Worm (Caenorhabditis elegans) whole organism, L1 larva: ENCODE results near the gene F18E9.8.

ENCODE experiments used
- C04F5.9 ChIP-seq: sonication (generic microtip); optimal IDR thresholded peaks from 2 replicates; lab custom pipeline; 2016; ENCODE audit warnings: missing genetic modification characterization, missing compliant biosample characterization
- C16A3.4 ChIP-seq: fragments of 150-350 bp; optimal IDR thresholded peaks from 2 replicates; lab custom pipeline; 2014; ENCODE audit warnings: missing biosample characterization, missing genetic modification characterization
- C34B4.2 ChIP-seq: sonication (generic microtip); optimal IDR thresholded peaks from 2 replicates; lab custom pipeline; 2017; ENCODE audit warnings: mild to moderate bottlenecking, missing genetic modification characterization, missing compliant biosample characterization
- aly-2 ChIP-seq: fragments of 150-350 bp; optimal IDR thresholded peaks from 2 replicates; lab custom pipeline; 2014; ENCODE audit warnings: missing biosample characterization, missing genetic modification characterization
- blmp-1 ChIP-seq: fragments of 150-350 bp; optimal IDR thresholded peaks from 2 replicates; lab custom pipeline; 2014; ENCODE audit warnings: missing biosample characterization, missing genetic modification characterization
- ceh-63 ChIP-seq: fragments of 200-800 bp; sonication (Bioruptor generic); optimal IDR thresholded peaks from 2 replicates; lab custom pipeline; 2018; ENCODE audit warnings: mild to moderate bottlenecking, missing genetic modification characterization, missing compliant biosample characterization
- ceh-82 ChIP-seq, 3 experiments: fragments of 150-350 bp in 1 of 3; sonication (generic microtip) in 2 of 3; optimal IDR thresholded peaks; 2 replicates each; lab custom pipeline; 2014 to 2017; ENCODE audit warnings: missing biosample characterization in 3 of 3, missing genetic modification characterization in 3 of 3
- ceh-90 ChIP-seq: sonication (generic microtip); optimal IDR thresholded peaks from 2 replicates; lab custom pipeline; 2016; ENCODE audit warnings: missing genetic modification characterization, missing compliant biosample characterization
- dsc-1 ChIP-seq: sonication (generic microtip); optimal IDR thresholded peaks from 2 replicates; lab custom pipeline; 2016; ENCODE audit warnings: mild to moderate bottlenecking, missing genetic modification characterization, missing compliant biosample characterization
- efl-1 ChIP-seq, 4 experiments: fragments of 150-350 bp; optimal IDR thresholded peaks in 3 of 4; peaks in 1 of 4; 1 replicate in 1 of 4; 2 replicates in 3 of 4; lab custom pipeline; 2014; ENCODE audit warnings: missing biosample characterization in 2 of 4, missing genetic modification characterization in 2 of 4, missing genetic modification reagents in 2 of 4
- elt-2 ChIP-seq: sonication (generic microtip); optimal IDR thresholded peaks from 2 replicates; lab custom pipeline; 2016; ENCODE audit warnings: missing genetic modification characterization, mild to moderate bottlenecking, inconsistent platforms, missing compliant biosample characterization, missing genetic modification reagents
- elt-3 ChIP-seq, 6 experiments: fragments of 150-350 bp in 1 of 6; sonication (generic microtip); optimal IDR thresholded peaks; 2 replicates each; lab custom pipeline; 2017 to 2018; ENCODE audit warnings: missing biosample characterization in 6 of 6, missing genetic modification characterization in 6 of 6, inconsistent platforms in 1 of 6
- ets-5 ChIP-seq: fragments of 200-800 bp; sonication (Bioruptor generic); IDR thresholded peaks from 2 replicates; pipeline ENCODE4 v1.3.6; 2022; ENCODE audit warnings: missing genetic modification characterization, missing compliant biosample characterization
- fos-1 ChIP-seq: fragments of 150-350 bp; optimal IDR thresholded peaks from 2 replicates; lab custom pipeline; 2014; ENCODE audit warnings: missing biosample characterization, missing genetic modification characterization
- hlh-17 ChIP-seq: fragments of 200-800 bp; sonication (Bioruptor generic); optimal IDR thresholded peaks from 2 replicates; lab custom pipeline; 2018; ENCODE audit warnings: missing genetic modification characterization, mild to moderate bottlenecking, missing compliant biosample characterization, moderate library complexity, borderline replicate concordance
- isw-1 ChIP-seq: fragments of 200-800 bp; sonication (Bioruptor generic); IDR thresholded peaks from 2 replicates; pipeline ENCODE4 v1.3.6; 2022; ENCODE audit warnings: missing genetic modification characterization, missing compliant biosample characterization
- jun-1 ChIP-seq: fragments of 150-350 bp; optimal IDR thresholded peaks from 2 replicates; lab custom pipeline; 2014; ENCODE audit warnings: missing biosample characterization, missing genetic modification reagents, missing genetic modification characterization
- lin-14 ChIP-seq: fragments of 200-800 bp; sonication (Bioruptor generic); optimal IDR thresholded peaks from 2 replicates; lab custom pipeline; 2018; ENCODE audit warnings: mild to moderate bottlenecking, missing genetic modification characterization, moderate library complexity, missing compliant biosample characterization
- lin-39 ChIP-seq: fragments of 150-350 bp; optimal IDR thresholded peaks from 2 replicates; lab custom pipeline; 2014; ENCODE audit warnings: missing biosample characterization, missing genetic modification reagents, missing genetic modification characterization
- mab-9 ChIP-seq: fragments of 200-800 bp; sonication (Bioruptor generic); IDR thresholded peaks from 2 replicates; pipeline ENCODE4 v1.3.6; 2022; ENCODE audit warnings: missing genetic modification reagents, missing genetic modification characterization, missing compliant biosample characterization
- mep-1 ChIP-seq: fragments of 150-350 bp; optimal IDR thresholded peaks from 2 replicates; lab custom pipeline; 2014; ENCODE audit warnings: missing biosample characterization, missing genetic modification characterization
- nhr-11 ChIP-seq: fragments of 150-350 bp; optimal IDR thresholded peaks from 2 replicates; lab custom pipeline; 2014; ENCODE audit warnings: missing biosample characterization, missing genetic modification characterization
- nhr-71 ChIP-seq: sonication (generic microtip); optimal IDR thresholded peaks from 2 replicates; lab custom pipeline; 2016; ENCODE audit warnings: mild to moderate bottlenecking, missing genetic modification characterization, moderate library complexity, missing compliant biosample characterization
- nhr-85 ChIP-seq: sonication (generic microtip); peaks from one replicate; lab custom pipeline; 2016; ENCODE audit warnings: missing genetic modification characterization, inconsistent platforms, missing compliant biosample characterization
- nhr-90 ChIP-seq: sonication (generic microtip); optimal IDR thresholded peaks from 2 replicates; lab custom pipeline; 2016; ENCODE audit warnings: mild to moderate bottlenecking, missing genetic modification characterization, missing compliant biosample characterization; ENCODE audit not compliant: poor library complexity
- sptf-1 ChIP-seq: fragments of 150-350 bp; optimal IDR thresholded peaks from 2 replicates; lab custom pipeline; 2014; ENCODE audit warnings: missing biosample characterization, missing genetic modification characterization
- tbx-2 ChIP-seq: sonication (generic microtip); optimal IDR thresholded peaks from 2 replicates; lab custom pipeline; 2016; ENCODE audit warnings: missing genetic modification characterization, missing compliant biosample characterization
- unc-30 ChIP-seq: sonication (generic microtip); optimal IDR thresholded peaks from 2 replicates; lab custom pipeline; 2017; ENCODE audit warnings: missing biosample characterization, missing genetic modification characterization
- unc-62 ChIP-seq: fragments of 150-350 bp; optimal IDR thresholded peaks from 2 replicates; lab custom pipeline; 2014; ENCODE audit warnings: missing biosample characterization, missing genetic modification reagents, missing genetic modification characterization
- xbp-1 ChIP-seq: sonication (generic microtip); optimal IDR thresholded peaks from 2 replicates; lab custom pipeline; 2016; ENCODE audit warnings: missing genetic modification characterization, missing compliant biosample characterization
- ztf-11 ChIP-seq, 2 experiments: sonication (generic microtip); optimal IDR thresholded peaks; 2 replicates each; lab custom pipeline; 2016 to 2017; ENCODE audit warnings: missing genetic modification characterization in 2 of 2, missing biosample characterization in 1 of 2, missing compliant biosample characterization in 1 of 2
- ztf-4 ChIP-seq: fragments of 150-350 bp; optimal IDR thresholded peaks from 2 replicates; lab custom pipeline; 2014; ENCODE audit warnings: missing biosample characterization, missing genetic modification characterization

F18E9.8 gene

DNA sequence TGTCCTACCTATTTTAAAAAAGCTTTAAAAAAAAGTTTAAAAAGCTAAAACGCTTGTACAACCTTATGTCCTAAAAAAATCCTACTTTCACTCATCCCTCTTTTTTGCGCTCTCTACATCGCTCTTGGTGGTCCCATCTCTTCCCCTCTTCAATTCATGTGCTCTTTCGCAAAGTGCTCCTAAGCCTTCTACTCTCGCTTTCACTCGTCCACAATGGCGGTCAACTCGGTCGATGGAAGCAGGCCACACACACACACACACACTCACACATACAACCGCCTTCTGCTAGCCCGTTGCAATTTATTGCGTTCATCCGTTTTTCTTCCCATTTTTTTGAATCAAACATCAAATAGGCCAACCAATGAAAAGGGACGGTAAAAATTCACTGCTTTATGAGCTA, 12.2 kb downstream of the F18E9.8 start (continued):
- TF ChIP-seq isw-1 (no peak), C16A3.4 (tag; lab: Kevin White, UChicago) (no peak), xbp-1 (tag; lab: Kevin White, UChicago) (no peak), dsc-1 (tag; lab: Kevin White, UChicago) (peak; percentile 5), lin-39 (tag; lab: Kevin White, UChicago) (no peak), efl-1 (optimal IDR thresholded peaks at IDR 0.05; lab: Kevin White, UChicago) (no peak), efl-1 (GFP tag; optimal IDR thresholded peaks at IDR 0.05 in 1 of 2; lab: Kevin White, UChicago) (peak in 1 of 2 experiments; percentile 88), ceh-82 (tag; optimal IDR thresholded peaks at IDR 0.05; lab: Kevin White, UChicago) (no peak), fos-1 (tag; lab: Kevin White, UChicago) (no peak), nhr-71 (tag; lab: Kevin White, UChicago) (peak; percentile 19), elt-3 (tag; optimal IDR thresholded peaks at IDR 0.05; lab: Kevin White, UChicago) (no peak), tbx-2 (tag; lab: Kevin White, UChicago) (no peak), unc-30 (no peak), aly-2 (tag; lab: Kevin White, UChicago) (no peak), ceh-63 (GFP tag; lab: Kevin White, UChicago) (no peak)

DNA sequence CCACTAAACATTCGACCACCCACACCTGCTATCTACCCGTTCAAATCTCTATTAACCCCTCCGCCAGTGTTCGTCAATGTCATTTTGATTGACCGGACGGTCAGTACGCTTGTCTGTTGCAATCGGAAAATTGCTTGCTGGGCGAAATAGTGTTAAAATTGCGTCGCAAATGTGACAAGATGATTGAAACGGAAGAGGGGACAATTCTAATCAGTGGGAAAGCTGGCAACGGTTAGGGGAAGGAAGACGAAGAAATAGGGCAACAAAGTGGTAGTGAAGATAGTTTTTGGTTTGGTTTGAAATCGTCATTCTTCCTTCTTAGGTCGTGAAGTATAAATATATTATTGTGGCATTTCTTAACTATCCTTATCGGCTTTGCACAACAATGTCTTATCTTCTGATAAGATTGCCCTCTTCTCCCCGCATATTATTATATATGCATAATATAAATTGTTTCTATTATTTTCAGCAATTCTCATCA, 12.9 kb downstream of the F18E9.8 start:
- TF ChIP-seq efl-1 (optimal IDR thresholded peaks at IDR 0.05; lab: Kevin White, UChicago) (no peak), efl-1 (GFP tag; optimal IDR thresholded peaks at IDR 0.05 in 1 of 2; lab: Kevin White, UChicago) (peak in 1 of 2 experiments; percentile 4), C34B4.2 (tag; lab: Kevin White, UChicago) (no peak), blmp-1 (tag; lab: Kevin White, UChicago) (peak; percentile 30), C16A3.4 (tag; lab: Kevin White, UChicago) (no peak), elt-2 (tag; lab: Kevin White, UChicago) (peak; percentile 86), nhr-90 (tag; lab: Kevin White, UChicago) (no peak)

- no peak for TF ChIP-seq ceh-90 (tag; lab: Kevin White, UChicago)
- no peak for TF ChIP-seq efl-1 (optimal IDR thresholded peaks at IDR 0.05; lab: Kevin White, UChicago)
- peak in 1 of 2 experiments; percentile 55 for TF ChIP-seq efl-1 (GFP tag; optimal IDR thresholded peaks at IDR 0.05 in 1 of 2; lab: Kevin White, UChicago)
Measured at ce11 chrX:8567823-8568314, 13.5 kb downstream of the F18E9.8 start.

DNA sequence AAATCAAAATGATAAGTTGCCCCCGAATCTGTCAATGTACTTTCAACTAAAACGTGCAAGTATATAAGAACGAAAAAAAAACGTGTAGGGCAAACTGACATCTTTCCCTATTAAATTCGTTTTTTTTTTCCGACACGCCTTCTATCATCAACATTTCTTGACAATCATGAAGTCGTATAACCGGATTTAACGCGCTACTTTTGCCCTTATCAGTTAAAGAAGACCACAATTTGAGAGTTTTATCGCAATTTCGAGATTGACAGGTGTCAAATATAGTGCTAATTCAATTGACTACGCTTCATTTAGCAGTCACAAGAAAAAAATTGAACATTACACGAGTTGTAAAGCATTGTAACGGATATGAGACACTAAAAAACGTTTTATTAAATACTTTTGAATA, 14.2 kb downstream of the F18E9.8 start:
- TF ChIP-seq mab-9 (GFP tag; lab: Robert Waterston, UW) (no peak), hlh-17 (GFP tag; lab: Kevin White, UChicago) (no peak), dsc-1 (tag; lab: Kevin White, UChicago) (no peak), ets-5 (GFP tag; lab: Robert Waterston, UW) (no peak), nhr-90 (tag; lab: Kevin White, UChicago) (no peak), nhr-11 (tag; lab: Kevin White, UChicago) (no peak), mep-1 (no peak), sptf-1 (tag; lab: Kevin White, UChicago) (no peak), tbx-2 (tag; lab: Kevin White, UChicago) (no peak), lin-14 (GFP tag; lab: Kevin White, UChicago) (peak; percentile 24), unc-62 (GFP tag; lab: Kevin White, UChicago) (no peak), C04F5.9 (no peak), fos-1 (tag; lab: Kevin White, UChicago) (no peak), nhr-85 (tag; lab: Kevin White, UChicago) (peak; percentile 40), ztf-11 (tag; optimal IDR thresholded peaks at IDR 0.05; lab: Kevin White, UChicago) (no peak), ztf-4 (no peak), jun-1 (tag; lab: Kevin White, UChicago) (no peak), elt-3 (tag; optimal IDR thresholded peaks at IDR 0.05; lab: Kevin White, UChicago) (peak in 3 of 6 experiments; percentile 2 to 12 (median 10)), blmp-1 (tag; lab: Kevin White, UChicago) (peak; percentile 32)
